Worm (Caenorhabditis elegans) whole organism, L1 larva: Measurements from ENCODE around the gene oac-5.

Experiments
- dsc-1 ChIP-seq: sonication (generic microtip); optimal IDR thresholded peaks from 2 replicates; lab custom pipeline; 2016; ENCODE audit warnings: mild to moderate bottlenecking, missing genetic modification characterization, missing compliant biosample characterization
- lin-39 ChIP-seq: fragments of 150-350 bp; optimal IDR thresholded peaks from 2 replicates; lab custom pipeline; 2014; ENCODE audit warnings: missing biosample characterization, missing genetic modification reagents, missing genetic modification characterization

- TF ChIP-seq lin-39 (tag; lab: Kevin White, UChicago) (no peak), dsc-1 (tag; lab: Kevin White, UChicago) (no peak)
Observed at ce11 chrV:16333412-16333811, 40.9 kb downstream of the oac-5 start, which contains the start of gene srh-167.
